Worm (Caenorhabditis elegans) whole organism, L2 larva: ENCODE measurements around the gene T11F9.10.

Source experiments
- C34F6.9 ChIP-seq: fragments of 150-350 bp; optimal IDR thresholded peaks from 2 replicates; lab custom pipeline; 2014; ENCODE audit warnings: missing biosample characterization, missing genetic modification characterization
- F13H6.1 ChIP-seq: sonication (generic microtip); optimal IDR thresholded peaks from 2 replicates; lab custom pipeline; 2016; ENCODE audit warnings: missing genetic modification characterization, missing compliant biosample characterization
- R02D3.7 ChIP-seq: fragments of 150-350 bp; optimal IDR thresholded peaks from 2 replicates; lab custom pipeline; 2014; ENCODE audit warnings: missing biosample characterization, missing genetic modification characterization
- Y55F3AM.14 ChIP-seq: fragments of 200-800 bp; sonication (Bioruptor generic); optimal IDR thresholded peaks from 2 replicates; lab custom pipeline; 2018; ENCODE audit warnings: mild to moderate bottlenecking, missing genetic modification characterization, missing compliant biosample characterization
- alr-1 ChIP-seq: fragments of 150-350 bp; optimal IDR thresholded peaks from 2 replicates; lab custom pipeline; 2014; ENCODE audit warnings: missing biosample characterization, missing genetic modification characterization
- ama-1 ChIP-seq: fragments of 150-350 bp; optimal IDR thresholded peaks from 2 replicates; lab custom pipeline; 2018; ENCODE audit warnings: inconsistent platforms
- blmp-1 ChIP-seq: sonication (generic microtip); optimal IDR thresholded peaks from 2 replicates; lab custom pipeline; 2017; ENCODE audit warnings: missing genetic modification characterization, mild to moderate bottlenecking, missing compliant biosample characterization, antibody characterized with exemption, moderate library complexity; ENCODE audit not compliant: insufficient read depth
- ceh-16 ChIP-seq: fragments of 150-350 bp; optimal IDR thresholded peaks from 2 replicates; lab custom pipeline; 2014; ENCODE audit warnings: missing biosample characterization, missing genetic modification characterization
- ceh-82 ChIP-seq: fragments of 150-350 bp; optimal IDR thresholded peaks from 2 replicates; lab custom pipeline; 2014; ENCODE audit warnings: missing biosample characterization, missing genetic modification characterization
- crh-2 ChIP-seq: sonication (generic microtip); optimal IDR thresholded peaks from 2 replicates; lab custom pipeline; 2017; ENCODE audit warnings: missing biosample characterization, missing genetic modification characterization
- dmd-4 ChIP-seq: sonication (generic microtip); optimal IDR thresholded peaks from 2 replicates; lab custom pipeline; 2017; ENCODE audit warnings: missing biosample characterization, missing genetic modification characterization
- elt-3 ChIP-seq: sonication (generic microtip); optimal IDR thresholded peaks from 2 replicates; lab custom pipeline; 2017; ENCODE audit warnings: missing biosample characterization, missing genetic modification characterization
- fos-1 ChIP-seq: fragments of 150-350 bp; optimal IDR thresholded peaks from 2 replicates; lab custom pipeline; 2014; ENCODE audit warnings: missing biosample characterization, missing genetic modification characterization
- gmeb-1 ChIP-seq: fragments of 150-350 bp; optimal IDR thresholded peaks from 2 replicates; lab custom pipeline; 2014; ENCODE audit warnings: missing biosample characterization, missing genetic modification characterization
- lin-11 ChIP-seq: fragments of 150-350 bp; sonication (generic microtip); optimal IDR thresholded peaks from 2 replicates; lab custom pipeline; 2014; ENCODE audit warnings: missing biosample characterization, missing genetic modification characterization, inconsistent platforms, mixed read lengths
- lin-13 ChIP-seq: fragments of 150-350 bp; optimal IDR thresholded peaks from 2 replicates; lab custom pipeline; 2014; ENCODE audit warnings: missing biosample characterization, missing genetic modification reagents, missing genetic modification characterization
- lin-39 ChIP-seq: fragments of 150-350 bp; optimal IDR thresholded peaks from 2 replicates; lab custom pipeline; 2014; ENCODE audit warnings: missing biosample characterization, missing genetic modification reagents, missing genetic modification characterization
- lsy-2 ChIP-seq, 2 experiments: fragments of 150-350 bp in 1 of 2; sonication (generic microtip) in 1 of 2; optimal IDR thresholded peaks; 2 replicates each; lab custom pipeline; 2014 to 2017; ENCODE audit warnings: missing biosample characterization in 2 of 2, missing genetic modification characterization in 2 of 2
- mab-5 ChIP-seq: fragments of 150-350 bp; optimal IDR thresholded peaks from 2 replicates; lab custom pipeline; 2014; ENCODE audit warnings: missing biosample characterization, missing genetic modification characterization
- mbf-1 ChIP-seq: sonication (generic microtip); optimal IDR thresholded peaks from 2 replicates; lab custom pipeline; 2017; ENCODE audit warnings: missing biosample characterization, missing genetic modification characterization
- mdl-1 ChIP-seq, 2 experiments: fragments of 150-350 bp in 1 of 2; sonication (generic microtip) in 1 of 2; optimal IDR thresholded peaks; 2 replicates each; lab custom pipeline; 2017; ENCODE audit warnings: missing biosample characterization in 2 of 2, missing genetic modification characterization in 2 of 2
- nhr-10 ChIP-seq: sonication (generic microtip); optimal IDR thresholded peaks from 2 replicates; lab custom pipeline; 2017; ENCODE audit warnings: missing biosample characterization, missing genetic modification characterization
- nhr-11 ChIP-seq: fragments of 150-350 bp; optimal IDR thresholded peaks from 2 replicates; lab custom pipeline; 2014; ENCODE audit warnings: missing biosample characterization, missing genetic modification characterization
- nhr-12 ChIP-seq: fragments of 150-350 bp; optimal IDR thresholded peaks from 2 replicates; lab custom pipeline; 2014; ENCODE audit warnings: missing biosample characterization, missing genetic modification characterization
- nhr-129 ChIP-seq: fragments of 150-350 bp; optimal IDR thresholded peaks from 2 replicates; lab custom pipeline; 2014; ENCODE audit warnings: missing biosample characterization, missing genetic modification characterization
- nhr-21 ChIP-seq: fragments of 150-350 bp; optimal IDR thresholded peaks from 2 replicates; lab custom pipeline; 2014; ENCODE audit warnings: missing biosample characterization, missing genetic modification characterization
- nhr-23 ChIP-seq: fragments of 150-350 bp; optimal IDR thresholded peaks from 2 replicates; lab custom pipeline; 2014; ENCODE audit warnings: missing biosample characterization, missing genetic modification reagents, missing genetic modification characterization
- nhr-237 ChIP-seq: fragments of 150-350 bp; optimal IDR thresholded peaks from 2 replicates; lab custom pipeline; 2014; ENCODE audit warnings: missing biosample characterization, missing genetic modification characterization
- nhr-25 ChIP-seq: fragments of 150-350 bp; sonication (generic microtip); optimal IDR thresholded peaks from 3 replicates; lab custom pipeline; 2014; ENCODE audit warnings: missing biosample characterization, missing genetic modification characterization
- nhr-77 ChIP-seq: fragments of 150-350 bp; optimal IDR thresholded peaks from 2 replicates; lab custom pipeline; 2014; ENCODE audit warnings: missing biosample characterization, missing genetic modification characterization
- peb-1 ChIP-seq: fragments of 150-350 bp; optimal IDR thresholded peaks from 2 replicates; lab custom pipeline; 2014; ENCODE audit warnings: missing biosample characterization, missing genetic modification characterization
- sem-4 ChIP-seq: fragments of 150-350 bp; optimal IDR thresholded peaks from 2 replicates; lab custom pipeline; 2014; ENCODE audit warnings: missing biosample characterization, missing genetic modification reagents, missing genetic modification characterization
- skn-1 ChIP-seq: sonication (generic microtip); optimal IDR thresholded peaks from 2 replicates; lab custom pipeline; 2017; ENCODE audit warnings: missing biosample characterization, missing genetic modification characterization
- sma-3 ChIP-seq: sonication (generic microtip); optimal IDR thresholded peaks from 2 replicates; lab custom pipeline; 2016; ENCODE audit warnings: missing genetic modification reagents, missing genetic modification characterization, missing compliant biosample characterization
- sma-9 ChIP-seq, 2 experiments: fragments of 150-350 bp in 1 of 2; sonication (generic microtip) in 1 of 2; optimal IDR thresholded peaks; 2 replicates each; lab custom pipeline; 2014 to 2016; ENCODE audit warnings: missing genetic modification characterization in 2 of 2, mild to moderate bottlenecking in 1 of 2, missing biosample characterization in 1 of 2, missing compliant biosample characterization in 1 of 2, missing genetic modification reagents in 1 of 2, moderate library complexity in 1 of 2
- snpc-4 ChIP-seq: fragments of 150-350 bp; optimal IDR thresholded peaks from 2 replicates; lab custom pipeline; 2014; ENCODE audit warnings: missing biosample characterization, missing genetic modification characterization
- unc-39 ChIP-seq: fragments of 150-350 bp; optimal IDR thresholded peaks from 2 replicates; lab custom pipeline; 2014; ENCODE audit warnings: missing biosample characterization, missing genetic modification characterization
- unc-55 ChIP-seq: fragments of 150-350 bp; sonication (generic microtip); optimal IDR thresholded peaks from 3 replicates; lab custom pipeline; 2014; ENCODE audit warnings: missing biosample characterization, missing genetic modification reagents, missing genetic modification characterization
- unc-62 ChIP-seq: fragments of 150-350 bp; optimal IDR thresholded peaks from 2 replicates; lab custom pipeline; 2014; ENCODE audit warnings: missing biosample characterization, missing genetic modification reagents, missing genetic modification characterization
- zag-1 ChIP-seq: fragments of 150-350 bp; optimal IDR thresholded peaks from 2 replicates; lab custom pipeline; 2014; ENCODE audit warnings: missing biosample characterization, missing genetic modification characterization
- ztf-1 ChIP-seq: fragments of 200-800 bp; sonication (Bioruptor generic); conservative IDR thresholded peaks from 2 replicates; pipeline ENCODE4 v1.3.6; 2022; ENCODE audit warnings: missing genetic modification characterization, missing compliant biosample characterization
- ztf-11 ChIP-seq: sonication (generic microtip); optimal IDR thresholded peaks from 2 replicates; lab custom pipeline; 2017; ENCODE audit warnings: missing biosample characterization, missing genetic modification characterization
- ztf-4 ChIP-seq: fragments of 150-350 bp; optimal IDR thresholded peaks from 2 replicates; lab custom pipeline; 2014; ENCODE audit warnings: missing biosample characterization, missing genetic modification characterization

Gene T11F9.10

ce11 chrV:11486680-11487079, at the start of gene T11F9.10:
T11F9.10 (plus strand) TSS chrV:11486980.
- TF ChIP-seq unc-62 (GFP tag; lab: Kevin White, UChicago) (no peak), lin-39 (tag; lab: Kevin White, UChicago) (no peak), peb-1 (no peak), alr-1 (no peak), nhr-11 (tag; lab: Kevin White, UChicago) (no peak), mdl-1 (tag; optimal IDR thresholded peaks at IDR 0.05; lab: Kevin White, UChicago) (no peak), nhr-21 (no peak), zag-1 (no peak), unc-39 (tag; lab: Kevin White, UChicago) (no peak), ama-1 (no peak), lin-11 (tag; lab: Kevin White, UChicago) (no peak), skn-1 (tag; lab: Kevin White, UChicago) (no peak), crh-2 (no peak), Y55F3AM.14 (GFP tag; lab: Kevin White, UChicago) (no peak)

ce11 chrV:11438464-11438863, 48.3 kb upstream of the T11F9.10 start, which contains the start of gene dmsr-1:
dmsr-1 (plus strand) TSS chrV:11438764.
- TF ChIP-seq mab-5 (tag; lab: Kevin White, UChicago) (no peak), nhr-129 (tag; lab: Kevin White, UChicago) (no peak), nhr-12 (tag; lab: Kevin White, UChicago) (no peak), ztf-1 (no peak), mbf-1 (tag; lab: Kevin White, UChicago) (no peak), nhr-25 (tag; lab: Kevin White, UChicago) (no peak), nhr-10 (no peak)
- TF ChIP-seq, all 48 proteins: peak for 0

- TF ChIP-seq ztf-4 (tag; lab: Kevin White, UChicago): no peak
- no peak for TF ChIP-seq fos-1 (tag; lab: Kevin White, UChicago)
- TF ChIP-seq nhr-25 (tag; lab: Kevin White, UChicago): no peak
- no peak for TF ChIP-seq nhr-77 (tag; lab: Kevin White, UChicago)
- TF ChIP-seq ztf-11 (tag; lab: Kevin White, UChicago): no peak
- no peak for TF ChIP-seq sma-9 (GFP tag; optimal IDR thresholded peaks at IDR 0.05; lab: Kevin White, UChicago)
- TF ChIP-seq sma-9 (tag; optimal IDR thresholded peaks at IDR 0.05; lab: Kevin White, UChicago): no peak
- TF ChIP-seq nhr-10: no peak
- TF ChIP-seq skn-1 (tag; lab: Kevin White, UChicago): no peak
- no peak for TF ChIP-seq mbf-1 (tag; lab: Kevin White, UChicago)
- no peak for TF ChIP-seq R02D3.7 (tag; lab: Kevin White, UChicago)
- no peak for TF ChIP-seq ztf-1
- no peak for TF ChIP-seq crh-2
- TF ChIP-seq sma-3 (GFP tag; lab: Kevin White, UChicago): no peak
Observed at ce11 chrV:11439202-11439601, 47.6 kb upstream of the T11F9.10 start.

ce11 chrV:11443503-11443902, 43.3 kb upstream of the T11F9.10 start, which contains the start of gene F57B7.2:
F57B7.2 (minus strand) TSS chrV:11443603.
- TF ChIP-seq mab-5 (tag; lab: Kevin White, UChicago): peak; percentile 2
- TF ChIP-seq lsy-2 (tag; optimal IDR thresholded peaks at IDR 0.05; lab: Kevin White, UChicago): no peak
- TF ChIP-seq sma-9 (GFP tag; optimal IDR thresholded peaks at IDR 0.05; lab: Kevin White, UChicago): peak; percentile 7
- TF ChIP-seq sma-9 (tag; optimal IDR thresholded peaks at IDR 0.05; lab: Kevin White, UChicago): no peak

- TF ChIP-seq lin-13 (peak; percentile 22), elt-3 (tag; lab: Kevin White, UChicago) (no peak), mdl-1 (tag; optimal IDR thresholded peaks at IDR 0.05; lab: Kevin White, UChicago) (peak in 1 of 2 experiments; percentile 29), F13H6.1 (tag; lab: Kevin White, UChicago) (peak; percentile 75), nhr-25 (tag; lab: Kevin White, UChicago) (no peak), unc-55 (GFP tag; lab: Kevin White, UChicago) (peak; percentile 61), sem-4 (tag; lab: Kevin White, UChicago) (peak; percentile 23), R02D3.7 (tag; lab: Kevin White, UChicago) (no peak), snpc-4 (tag; lab: Kevin White, UChicago) (no peak), nhr-10 (no peak), nhr-77 (tag; lab: Kevin White, UChicago) (no peak), unc-62 (GFP tag; lab: Kevin White, UChicago) (no peak), ceh-16 (tag; lab: Kevin White, UChicago) (no peak), alr-1 (no peak), skn-1 (tag; lab: Kevin White, UChicago) (no peak), dmd-4 (tag; lab: Kevin White, UChicago) (no peak), zag-1 (peak; percentile 58), nhr-23 (tag; lab: Kevin White, UChicago) (no peak), nhr-11 (tag; lab: Kevin White, UChicago) (no peak), gmeb-1 (tag; lab: Kevin White, UChicago) (no peak), mab-5 (tag; lab: Kevin White, UChicago) (peak; percentile 14), nhr-237 (no peak), unc-39 (tag; lab: Kevin White, UChicago) (no peak), sma-9 (GFP tag; optimal IDR thresholded peaks at IDR 0.05; lab: Kevin White, UChicago) (peak; percentile 14), sma-9 (tag; optimal IDR thresholded peaks at IDR 0.05; lab: Kevin White, UChicago) (no peak), blmp-1 (no peak), peb-1 (no peak), C34F6.9 (peak; percentile 43), lsy-2 (tag; optimal IDR thresholded peaks at IDR 0.05; lab: Kevin White, UChicago) (peak in 1 of 2 experiments; percentile 5), fos-1 (tag; lab: Kevin White, UChicago) (no peak), ceh-82 (tag; lab: Kevin White, UChicago) (no peak)
Observed at ce11 chrV:11445375-11445774, 41.4 kb upstream of the T11F9.10 start.
